Fruit fly (Drosophila melanogaster) whole organism, embryonic: ENCODE data around the gene Pex14.

Experiments used
- CG10147 ChIP-seq: fragments of 200-800 bp; sonication (Bioruptor generic); optimal IDR thresholded peaks from 2 replicates; lab custom pipeline; 2019; ENCODE audit warnings: missing biosample characterization, mild to moderate bottlenecking, missing genetic modification characterization, moderate library complexity
- CG11723 ChIP-seq: fragments of 200-800 bp; sonication (Bioruptor generic); optimal IDR thresholded peaks from 2 replicates; lab custom pipeline; 2017; ENCODE audit warnings: missing biosample characterization, mild to moderate bottlenecking, missing genetic modification characterization
- CG12155 ChIP-seq: fragments of 200-800 bp; sonication (Bioruptor generic); optimal IDR thresholded peaks from 3 replicates; lab custom pipeline; 2016; ENCODE audit warnings: missing biosample characterization, missing genetic modification characterization
- CG12219 ChIP-seq: fragments of 200-800 bp; sonication (Bioruptor generic); optimal IDR thresholded peaks from 3 replicates; lab custom pipeline; 2018; ENCODE audit warnings: missing biosample characterization, mild to moderate bottlenecking, missing genetic modification characterization
- CG12659 ChIP-seq: fragments of 200-800 bp; sonication (Bioruptor generic); optimal IDR thresholded peaks from 3 replicates; lab custom pipeline; 2017; ENCODE audit warnings: mild to moderate bottlenecking, missing biosample characterization, missing genetic modification reagents, missing genetic modification characterization
- CG16815 ChIP-seq: fragments of 200-800 bp; sonication (Bioruptor generic); optimal IDR thresholded peaks from 3 replicates; lab custom pipeline; 2017; ENCODE audit warnings: missing biosample characterization, mild to moderate bottlenecking, missing genetic modification characterization
- CG2129 ChIP-seq: fragments of 200-800 bp; sonication (Bioruptor generic); IDR thresholded peaks from 2 replicates; pipeline ENCODE4 v1.3.6; 2022; ENCODE audit warnings: missing biosample characterization, missing genetic modification characterization; ENCODE audit not compliant: partially characterized antibody
- CG31365 ChIP-seq: fragments of 200-800 bp; sonication (Bioruptor generic); optimal IDR thresholded peaks from 2 replicates; lab custom pipeline; 2018; ENCODE audit warnings: missing biosample characterization, mild to moderate bottlenecking, missing genetic modification characterization
- CG32532 ChIP-seq: fragments of 200-800 bp; sonication (Bioruptor generic); IDR thresholded peaks from 2 replicates; pipeline ENCODE4 v1.3.6; 2022; ENCODE audit warnings: missing biosample characterization, missing genetic modification characterization
- CG32767 ChIP-seq: fragments of 200-800 bp; sonication (Bioruptor generic); IDR thresholded peaks from 2 replicates; pipeline ENCODE4 v1.3.6; 2022; ENCODE audit warnings: missing biosample characterization, missing genetic modification characterization
- CG4404 ChIP-seq: fragments of 200-800 bp; sonication (Bioruptor generic); IDR thresholded peaks from 2 replicates; pipeline ENCODE4 v1.3.6; 2022; ENCODE audit warnings: missing biosample characterization, missing genetic modification characterization
- CG6175 ChIP-seq: fragments of 200-800 bp; sonication (Bioruptor generic); IDR thresholded peaks from 3 replicates; pipeline ENCODE4 v1.3.6; 2022; ENCODE audit warnings: missing biosample characterization, missing genetic modification characterization
- CG6254 ChIP-seq: fragments of 200-800 bp; sonication (Bioruptor generic); optimal IDR thresholded peaks from 3 replicates; lab custom pipeline; 2017; ENCODE audit warnings: mild to moderate bottlenecking, missing biosample characterization, missing genetic modification reagents, missing genetic modification characterization
- CG6683 ChIP-seq: fragments of 200-800 bp; sonication (Bioruptor generic); optimal IDR thresholded peaks from 2 replicates; lab custom pipeline; 2017; ENCODE audit warnings: missing biosample characterization, mild to moderate bottlenecking, missing genetic modification characterization, missing genetic modification reagents
- CG6689 ChIP-seq: fragments of 200-800 bp; sonication (Bioruptor generic); IDR thresholded peaks from 2 replicates; pipeline ENCODE4 v1.3.6; 2022; ENCODE audit warnings: missing biosample characterization, missing genetic modification characterization
- CG6765 ChIP-seq: fragments of 200-800 bp; sonication (Bioruptor generic); optimal IDR thresholded peaks from 3 replicates; lab custom pipeline; 2017; ENCODE audit warnings: missing biosample characterization, mild to moderate bottlenecking, missing genetic modification characterization
- CG8290 ChIP-seq, 3 experiments: fragments of 200-800 bp; sonication (Bioruptor generic); optimal IDR thresholded peaks; 2 replicates each; lab custom pipeline; 2016 to 2019; ENCODE audit warnings: missing biosample characterization in 3 of 3, missing genetic modification characterization in 3 of 3, mild to moderate bottlenecking in 2 of 3, moderate library complexity in 1 of 3
- CG9437 ChIP-seq: fragments of 200-800 bp; sonication (Bioruptor generic); optimal IDR thresholded peaks from 2 replicates; lab custom pipeline; 2018; ENCODE audit warnings: missing biosample characterization, mild to moderate bottlenecking, missing genetic modification characterization
- CG9797 ChIP-seq: fragments of 200-800 bp; sonication (Bioruptor generic); optimal IDR thresholded peaks from 3 replicates; lab custom pipeline; 2018; ENCODE audit warnings: missing biosample characterization, mild to moderate bottlenecking, missing genetic modification characterization
- CG9876 ChIP-seq: fragments of 200-800 bp; sonication (Bioruptor generic); optimal IDR thresholded peaks from 2 replicates; lab custom pipeline; 2016; ENCODE audit warnings: missing biosample characterization, missing genetic modification characterization
- CrebB ChIP-seq: fragments of 200-800 bp; sonication (Bioruptor generic); optimal IDR thresholded peaks from 3 replicates; lab custom pipeline; 2018; ENCODE audit warnings: missing biosample characterization, mild to moderate bottlenecking, missing genetic modification characterization
- D ChIP-seq, 2 experiments: fragments of 200-800 bp in 1 of 2; fragments of >200 bp in 1 of 2; sonication (Bioruptor generic) in 1 of 2; optimal IDR thresholded peaks; 2 replicates in 1 of 2; 3 replicates in 1 of 2; lab custom pipeline; 2017; ENCODE audit warnings: mild to moderate bottlenecking in 1 of 2, missing biosample characterization in 1 of 2, missing genetic modification characterization in 1 of 2, missing genetic modification reagents in 1 of 2
- Deaf1 ChIP-seq: fragments of 200-800 bp; optimal IDR thresholded peaks from 3 replicates; lab custom pipeline; 2019; ENCODE audit warnings: missing biosample characterization, mild to moderate bottlenecking, missing genetic modification characterization, moderate library complexity
- Dip3 ChIP-seq: fragments of 200-800 bp; sonication (Bioruptor generic); optimal IDR thresholded peaks from 3 replicates; lab custom pipeline; 2016; ENCODE audit warnings: missing biosample characterization, missing genetic modification characterization
- Ets97D ChIP-seq: fragments of 200-800 bp; sonication (Bioruptor generic); optimal IDR thresholded peaks from 3 replicates; lab custom pipeline; 2016; ENCODE audit warnings: missing biosample characterization, missing genetic modification characterization
- Fer2 ChIP-seq: fragments of 200-800 bp; sonication (Bioruptor generic); optimal IDR thresholded peaks from 2 replicates; lab custom pipeline; 2018; ENCODE audit warnings: missing biosample characterization, mild to moderate bottlenecking, missing genetic modification characterization, moderate library complexity
- GATAe ChIP-seq: fragments of 200-800 bp; sonication (Bioruptor generic); conservative IDR thresholded peaks from 2 replicates; pipeline ENCODE4 v1.3.6; 2022; ENCODE audit warnings: missing biosample characterization, missing genetic modification characterization
- HLH4C ChIP-seq: fragments of 200-800 bp; sonication (Bioruptor generic); IDR thresholded peaks from 3 replicates; pipeline ENCODE4 v1.3.6; 2022; ENCODE audit warnings: missing biosample characterization, missing genetic modification characterization; ENCODE audit not compliant: partially characterized antibody
- Hey ChIP-seq: fragments of 200-800 bp; sonication (Bioruptor generic); optimal IDR thresholded peaks from 3 replicates; lab custom pipeline; 2018; ENCODE audit warnings: missing biosample characterization, mild to moderate bottlenecking, missing genetic modification characterization
- HmgD ChIP-seq: fragments of 200-800 bp; sonication (Bioruptor generic); optimal IDR thresholded peaks from 3 replicates; lab custom pipeline; 2016; ENCODE audit warnings: missing biosample characterization, missing genetic modification characterization
- Max ChIP-seq: fragments of 200-800 bp; sonication (Bioruptor generic); optimal IDR thresholded peaks from 2 replicates; lab custom pipeline; 2016; ENCODE audit warnings: missing biosample characterization, mild to moderate bottlenecking, missing genetic modification characterization
- Myb ChIP-seq: fragments of 200-800 bp; sonication (Bioruptor generic); optimal IDR thresholded peaks from 2 replicates; lab custom pipeline; 2016; ENCODE audit warnings: missing biosample characterization, missing genetic modification characterization
- Nf-YB ChIP-seq: fragments of 200-800 bp; sonication (Bioruptor generic); optimal IDR thresholded peaks from 3 replicates; lab custom pipeline; 2019; ENCODE audit warnings: missing biosample characterization, mild to moderate bottlenecking, missing genetic modification characterization, moderate library complexity
- Oaz ChIP-seq: fragments of 200-800 bp; sonication (Bioruptor generic); IDR thresholded peaks from 2 replicates; pipeline ENCODE4 v1.3.6; 2022; ENCODE audit warnings: missing biosample characterization, missing genetic modification characterization
- Six4 ChIP-seq: fragments of 200-800 bp; sonication (Bioruptor generic); optimal IDR thresholded peaks from 2 replicates; lab custom pipeline; 2016; ENCODE audit warnings: missing biosample characterization, missing genetic modification characterization
- Sry-β ChIP-seq: fragments of 200-800 bp; sonication (Bioruptor generic); optimal IDR thresholded peaks from 2 replicates; lab custom pipeline; 2018; ENCODE audit warnings: missing biosample characterization, mild to moderate bottlenecking, missing genetic modification characterization, moderate library complexity
- aop ChIP-seq: fragments of 200-800 bp; sonication (Bioruptor generic); IDR thresholded peaks from 2 replicates; pipeline ENCODE4 v1.3.6; 2022; ENCODE audit warnings: missing biosample characterization, missing genetic modification characterization
- cg ChIP-seq: fragments of 200-800 bp; sonication (Bioruptor generic); optimal IDR thresholded peaks from 3 replicates; lab custom pipeline; 2019; ENCODE audit warnings: missing biosample characterization, mild to moderate bottlenecking, missing genetic modification characterization, moderate library complexity
- dimm ChIP-seq: fragments of 200-800 bp; sonication (Bioruptor generic); IDR thresholded peaks from 2 replicates; pipeline ENCODE4 v1.3.6; 2022; ENCODE audit warnings: missing biosample characterization, missing genetic modification characterization
- dm ChIP-seq: fragments of 200-800 bp; sonication (Bioruptor generic); optimal IDR thresholded peaks from 3 replicates; lab custom pipeline; 2016; ENCODE audit warnings: missing biosample characterization, missing genetic modification characterization
- jumu ChIP-seq: fragments of 200-800 bp; sonication (Bioruptor generic); optimal IDR thresholded peaks from 3 replicates; lab custom pipeline; 2016; ENCODE audit warnings: missing biosample characterization, missing genetic modification characterization
- knrl ChIP-seq: fragments of 200-800 bp; sonication (Bioruptor generic); IDR thresholded peaks from 3 replicates; pipeline ENCODE4 v1.3.6; 2022; ENCODE audit warnings: missing biosample characterization, missing genetic modification characterization; ENCODE audit not compliant: partially characterized antibody
- lov ChIP-seq, 2 experiments: fragments of 200-800 bp in 1 of 2; fragments of >200 bp in 1 of 2; sonication (Bioruptor generic) in 1 of 2; IDR thresholded peaks in 1 of 2; optimal IDR thresholded peaks in 1 of 2; 2 replicates in 1 of 2; 3 replicates in 1 of 2; pipeline versions ENCODE4 v1.3.6 to Lab custom; 2017 to 2022; ENCODE audit warnings: missing biosample characterization in 1 of 2, missing genetic modification characterization in 1 of 2
- nerfin-1 ChIP-seq: fragments of 200-800 bp; sonication (Bioruptor generic); optimal IDR thresholded peaks from 3 replicates; lab custom pipeline; 2019; ENCODE audit warnings: missing biosample characterization, mild to moderate bottlenecking, missing genetic modification characterization, moderate library complexity
- nmo ChIP-seq: fragments of 200-800 bp; sonication (Bioruptor generic); optimal IDR thresholded peaks from 2 replicates; lab custom pipeline; 2018; ENCODE audit warnings: missing biosample characterization, mild to moderate bottlenecking, missing genetic modification characterization, moderate library complexity
- prd ChIP-seq, 3 experiments: fragments of >200 bp in 2 of 3; fragments of 200-800 bp in 1 of 3; sonication (Bioruptor generic) in 1 of 3; optimal IDR thresholded peaks in 2 of 3; IDR thresholded peaks in 1 of 3; 2 replicates in 2 of 3; 3 replicates in 1 of 3; pipeline versions ENCODE4 v1.3.6 to Lab custom; 2017 to 2022; ENCODE audit warnings: missing biosample characterization in 1 of 3, missing genetic modification characterization in 1 of 3
- slbo ChIP-seq: fragments of 200-800 bp; sonication (Bioruptor generic); IDR thresholded peaks from 2 replicates; pipeline ENCODE4 v1.3.6; 2022; ENCODE audit warnings: missing biosample characterization, missing genetic modification characterization

The Pex14 gene

dm6 chr3L:20785742-20786427 lies 7.3 kb downstream of the Pex14 start, which contains the start of gene Pcif1 (continued):
- TF ChIP-seq CG12219 (GFP tag; lab: Kevin White, UChicago) (peak; percentile 5), Sry-β (peak; percentile 39), CG12155 (GFP tag; lab: Kevin White, UChicago) (no peak), CG32767 (GFP tag; lab: Robert Waterston, UW) (peak; percentile 63), CG9797 (GFP tag; lab: Kevin White, UChicago) (peak; percentile 52), Fer2 (tag; lab: Kevin White, UChicago) (no peak), prd (optimal IDR thresholded peaks at IDR 0.05; lab: Kevin White, UChicago) (no peak), prd (GFP tag; IDR thresholded peaks at IDR 0.05; lab: Robert Waterston, UW) (no peak), Dip3 (no peak), Ets97D (GFP tag; lab: Kevin White, UChicago) (peak; percentile 52), CG6254 (GFP tag; lab: Kevin White, UChicago) (no peak), Six4 (GFP tag; lab: Kevin White, UChicago) (no peak), CG6683 (GFP tag; lab: Kevin White, UChicago) (no peak), CG31365 (tag; lab: Kevin White, UChicago) (no peak), knrl (GFP tag; lab: Robert Waterston, UW) (peak; percentile 99), CG8290 (GFP tag; optimal IDR thresholded peaks at IDR 0.05; lab: Kevin White, UChicago) (no peak), CG8290 (tag; optimal IDR thresholded peaks at IDR 0.05; lab: Kevin White, UChicago) (peak in 1 of 2 experiments; percentile 48), nmo (peak; percentile 47), D (optimal IDR thresholded peaks at IDR 0.05; lab: Kevin White, UChicago) (no peak), D (GFP tag; optimal IDR thresholded peaks at IDR 0.05; lab: Kevin White, UChicago) (no peak), CrebB (tag; lab: Kevin White, UChicago) (no peak), CG11723 (GFP tag; lab: Kevin White, UChicago) (no peak), CG9876 (GFP tag; lab: Kevin White, UChicago) (no peak), CG12659 (GFP tag; lab: Kevin White, UChicago) (peak; percentile 61), Hey (tag; lab: Kevin White, UChicago) (no peak), jumu (GFP tag; lab: Kevin White, UChicago) (no peak), dm (GFP tag; lab: Kevin White, UChicago) (no peak), GATAe (GFP tag; lab: Robert Waterston, UW) (no peak), CG4404 (GFP tag; lab: Robert Waterston, UW) (no peak), cg (GFP tag; lab: Kevin White, UChicago) (peak; percentile 18), Nf-YB (GFP tag; lab: Kevin White, UChicago) (peak; percentile 1), CG6689 (GFP tag; lab: Robert Waterston, UW) (no peak), nerfin-1 (tag; lab: Kevin White, UChicago) (peak; percentile 53), lov (optimal IDR thresholded peaks at IDR 0.05; lab: Kevin White, UChicago) (no peak), lov (GFP tag; IDR thresholded peaks at IDR 0.05; lab: Robert Waterston, UW) (no peak), CG10147 (no peak), slbo (GFP tag; lab: Robert Waterston, UW) (peak; percentile 56), CG16815 (no peak), Max (no peak), CG32532 (GFP tag; lab: Robert Waterston, UW) (peak; percentile 16; the same call in 1 of the 2 replicates), Oaz (GFP tag; lab: Robert Waterston, UW) (no peak), CG6175 (GFP tag; lab: Robert Waterston, UW) (no peak), HmgD (peak; percentile 22), HLH4C (GFP tag; lab: Robert Waterston, UW) (peak; percentile 98), CG2129 (GFP tag; lab: Robert Waterston, UW) (peak; percentile 98), CG9437 (GFP tag; lab: Kevin White, UChicago) (no peak), Deaf1 (no peak), CG6765 (GFP tag; lab: Kevin White, UChicago) (no peak), aop (GFP tag; lab: Robert Waterston, UW) (no peak), dimm (GFP tag; lab: Robert Waterston, UW) (no peak), Myb (GFP tag; lab: Kevin White, UChicago) (no peak)
